Fruit fly (Drosophila melanogaster) whole organism, adult: ENCODE results near the gene Alr.

ENCODE experiments used
- CG33017 ChIP-seq: fragments of 200-800 bp; sonication (Bioruptor generic); optimal IDR thresholded peaks from 2 replicates; lab custom pipeline; 2018; ENCODE audit warnings: missing biosample characterization, mild to moderate bottlenecking, missing genetic modification characterization, moderate library complexity
- pad ChIP-seq: fragments of 200-800 bp; sonication (Bioruptor generic); optimal IDR thresholded peaks from 3 replicates; lab custom pipeline; 2017; ENCODE audit warnings: missing biosample characterization, missing genetic modification characterization, mild to moderate bottlenecking, moderate library complexity, missing genetic modification reagents

DNA sequence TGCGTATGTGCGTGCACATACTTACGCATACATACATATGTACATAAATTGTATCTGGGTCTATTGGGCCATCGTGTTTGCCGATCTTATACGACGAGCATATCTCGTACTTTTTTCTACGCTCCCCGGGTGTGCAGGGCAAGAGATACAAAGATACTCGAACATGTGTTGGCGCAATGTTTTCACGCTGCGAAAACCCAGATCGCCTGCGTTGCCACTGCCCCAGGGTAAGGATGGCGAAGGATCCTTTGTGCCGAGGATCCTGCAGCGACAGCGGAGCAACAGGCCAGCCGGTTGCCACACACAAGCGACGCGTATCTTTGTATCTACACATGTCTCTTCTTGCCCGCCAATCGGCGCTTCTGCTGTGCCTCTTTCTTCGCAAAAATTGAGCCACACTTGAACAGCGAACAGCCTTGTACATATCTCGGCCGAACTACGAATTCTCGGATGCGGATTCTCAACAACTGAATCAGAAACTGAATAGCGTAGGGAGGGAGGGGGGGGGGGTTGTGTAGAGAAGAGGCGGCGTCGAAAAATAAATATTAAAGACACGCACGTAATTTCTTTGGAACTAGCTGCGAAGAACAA, 27.0 kb downstream of the Alr start:
- TF ChIP-seq CG33017 (tag; lab: Kevin White, UChicago): no peak
- TF ChIP-seq pad (GFP tag; lab: Kevin White, UChicago): no peak
